Worm (Caenorhabditis elegans): ENCODE data around the gene abcf-3.

DNA sequence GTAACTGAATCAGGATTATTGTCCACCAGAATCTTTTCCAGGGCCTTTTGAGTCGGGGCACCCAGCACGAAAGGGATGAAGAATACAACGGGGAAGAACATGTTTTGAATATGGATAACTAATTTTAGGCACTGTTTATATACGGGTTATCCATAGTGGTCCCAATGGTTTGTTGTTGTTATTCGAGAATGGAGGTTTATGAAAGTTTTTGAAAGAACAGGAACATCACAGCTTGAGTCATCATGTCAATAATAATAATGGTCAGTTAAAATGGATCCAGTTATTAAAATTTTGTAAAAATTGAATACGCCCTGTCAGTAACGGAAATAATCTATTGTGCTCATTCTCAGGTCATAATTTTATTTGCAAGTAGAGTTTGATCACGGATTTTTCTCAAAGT lies 9.9 kb downstream of the abcf-3 start, which contains the start of gene nas-28:
- TF ChIP-seq lsy-2 (tag; optimal IDR thresholded peaks at IDR 0.05) (no peak), ama-1 (optimal IDR thresholded peaks at IDR 0.05) (no peak)
